Worm (Caenorhabditis elegans) whole organism, young adult: ENCODE results near the gene nprl-3.

Source experiments
- egrh-3 ChIP-seq: fragments of 200-800 bp; sonication (Bioruptor generic); IDR thresholded peaks from 2 replicates; pipeline ENCODE4 v1.3.6; 2022; ENCODE audit warnings: missing genetic modification reagents, missing genetic modification characterization, missing compliant biosample characterization
- hsf-1 ChIP-seq: fragments of 200-800 bp; sonication (Bioruptor generic); IDR thresholded peaks from 2 replicates; pipeline ENCODE4 v1.3.6; 2022; ENCODE audit warnings: missing genetic modification reagents, missing genetic modification characterization, missing compliant biosample characterization
- pbrm-1 ChIP-seq: fragments of 200-800 bp; sonication (Bioruptor generic); IDR thresholded peaks from 2 replicates; pipeline ENCODE4 v1.3.6; 2022; ENCODE audit warnings: missing genetic modification reagents, missing genetic modification characterization, missing compliant biosample characterization
- ztf-26 ChIP-seq: sonication (generic microtip); optimal IDR thresholded peaks from 2 replicates; lab custom pipeline; 2017; ENCODE audit warnings: missing genetic modification characterization, missing compliant biosample characterization

DNA sequence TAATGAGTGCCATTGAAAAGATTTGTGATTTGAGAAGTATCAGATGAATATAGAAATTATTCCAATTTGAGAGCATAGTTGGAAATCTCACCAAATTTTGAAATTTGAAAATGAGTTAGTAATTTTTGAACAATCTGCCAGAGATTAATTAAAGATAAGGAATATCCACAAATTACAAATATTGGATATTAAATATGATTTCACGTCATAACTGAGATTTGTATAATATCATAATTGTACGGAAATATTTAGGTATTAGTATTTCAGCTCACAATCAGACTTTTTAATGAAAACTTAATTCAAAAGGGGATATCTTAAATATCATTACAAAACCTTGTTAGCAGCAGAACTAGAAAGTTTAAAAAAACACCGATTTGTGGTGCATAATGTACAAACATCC, 37.4 kb upstream of the nprl-3 start, which contains the start of gene K07H8.7:
- TF ChIP-seq egrh-3 (no peak), pbrm-1 (no peak), hsf-1 (GFP tag; lab: Robert Waterston, UW) (no peak), ztf-26 (tag; lab: Kevin White, UChicago) (no peak)
